Fruit fly (Drosophila melanogaster) S2 (cell line): ENCODE data around the gene PGRP-LE.
"Not testable (repeated sequence)": the region's sequence is repeated elsewhere in the genome, so short reads cannot be mapped to it uniquely, and the experiment has no call there.

ENCODE experiments used
- CG8478 ChIP-seq: fragments of >200 bp; optimal IDR thresholded peaks from 2 replicates; lab custom pipeline; 2018
- CTCF ChIP-seq, 2 experiments: fragments of >200 bp; optimal IDR thresholded peaks; 2 replicates each; lab custom pipeline; 2018

PGRP-LE gene

dm6 chrX:15816127-15816526 lies 12.4 kb upstream of the PGRP-LE start:
- no peak for TF ChIP-seq CTCF (optimal IDR thresholded peaks at IDR 0.05; lab: Kevin White, UChicago)
- no peak for TF ChIP-seq CG8478 (lab: Kevin White, UChicago)

dm6 chrX:15814485-15814884 lies 10.8 kb upstream of the PGRP-LE start:
- TF ChIP-seq CG8478 (lab: Kevin White, UChicago), result no peak

- TF ChIP-seq CG8478 (lab: Kevin White, UChicago) (no peak), CTCF (optimal IDR thresholded peaks at IDR 0.05; lab: Kevin White, UChicago) (no peak)
Measured at dm6 chrX:15813224-15813623, 9.5 kb upstream of the PGRP-LE start.

dm6 chrX:15812615-15812995 lies 8.9 kb upstream of the PGRP-LE start:
- TF ChIP-seq CG8478 (lab: Kevin White, UChicago), result no peak
- TF ChIP-seq CTCF (optimal IDR thresholded peaks at IDR 0.05; lab: Kevin White, UChicago), result no peak

dm6 chrX:15811666-15812614 lies 8.3 kb upstream of the PGRP-LE start:
- TF ChIP-seq CTCF (optimal IDR thresholded peaks at IDR 0.05; lab: Kevin White, UChicago) (no peak), CG8478 (lab: Kevin White, UChicago) (no peak)

dm6 chrX:15809255-15809654 lies 5.6 kb upstream of the PGRP-LE start, which contains the start of gene CG8509:
CG8509 (plus strand) TSS chrX:15809555.
- TF ChIP-seq CTCF (optimal IDR thresholded peaks at IDR 0.05; lab: Kevin White, UChicago) (no peak), CG8478 (lab: Kevin White, UChicago) (no peak)

dm6 chrX:15807915-15808314 lies 4.2 kb upstream of the PGRP-LE start:
- TF ChIP-seq CG8478 (lab: Kevin White, UChicago) (no peak), CTCF (optimal IDR thresholded peaks at IDR 0.05; lab: Kevin White, UChicago) (no peak)

dm6 chrX:15805523-15805922 lies 1.8 kb upstream of the PGRP-LE start:
- TF ChIP-seq CTCF (optimal IDR thresholded peaks at IDR 0.05; lab: Kevin White, UChicago) (no peak), CG8478 (lab: Kevin White, UChicago) (no peak)

- TF ChIP-seq CG8478 (lab: Kevin White, UChicago) (no peak), CTCF (optimal IDR thresholded peaks at IDR 0.05; lab: Kevin White, UChicago) (no peak)
Measured at dm6 chrX:15804790-15805189, 1.1 kb upstream of the PGRP-LE start.

dm6 chrX:15802880-15803650 lies 615 bp downstream of the PGRP-LE start:
- no peak for TF ChIP-seq CG8478 (lab: Kevin White, UChicago)

- TF ChIP-seq CTCF (optimal IDR thresholded peaks at IDR 0.05; lab: Kevin White, UChicago); CG8478 (lab: Kevin White, UChicago): not testable (repeated sequence)
Measured at dm6 chrX:15799085-15799557, 4.6 kb downstream of the PGRP-LE start, which contains the start of the genes sordd2 and CG15602. sordd2 (minus strand) TSS chrX:15799162. CG15602 (plus strand) TSS chrX:15799426.

- not testable (repeated sequence) for TF ChIP-seq CG8478 (lab: Kevin White, UChicago); CTCF (optimal IDR thresholded peaks at IDR 0.05; lab: Kevin White, UChicago)
Measured at dm6 chrX:15795951-15796443, 7.7 kb downstream of the PGRP-LE start, which contains the start of gene sordd1. sordd1 (minus strand) TSS chrX:15796028.

dm6 chrX:15788235-15789187 lies 15.2 kb downstream of the PGRP-LE start, which contains the start of gene Rhp:
Rhp (plus strand) TSS chrX:15788897.
- no peak for TF ChIP-seq CTCF (optimal IDR thresholded peaks at IDR 0.05; lab: Kevin White, UChicago)
- TF ChIP-seq CG8478 (lab: Kevin White, UChicago), result no peak
